Worm (Caenorhabditis elegans): ENCODE data around the gene ztf-9.

DNA sequence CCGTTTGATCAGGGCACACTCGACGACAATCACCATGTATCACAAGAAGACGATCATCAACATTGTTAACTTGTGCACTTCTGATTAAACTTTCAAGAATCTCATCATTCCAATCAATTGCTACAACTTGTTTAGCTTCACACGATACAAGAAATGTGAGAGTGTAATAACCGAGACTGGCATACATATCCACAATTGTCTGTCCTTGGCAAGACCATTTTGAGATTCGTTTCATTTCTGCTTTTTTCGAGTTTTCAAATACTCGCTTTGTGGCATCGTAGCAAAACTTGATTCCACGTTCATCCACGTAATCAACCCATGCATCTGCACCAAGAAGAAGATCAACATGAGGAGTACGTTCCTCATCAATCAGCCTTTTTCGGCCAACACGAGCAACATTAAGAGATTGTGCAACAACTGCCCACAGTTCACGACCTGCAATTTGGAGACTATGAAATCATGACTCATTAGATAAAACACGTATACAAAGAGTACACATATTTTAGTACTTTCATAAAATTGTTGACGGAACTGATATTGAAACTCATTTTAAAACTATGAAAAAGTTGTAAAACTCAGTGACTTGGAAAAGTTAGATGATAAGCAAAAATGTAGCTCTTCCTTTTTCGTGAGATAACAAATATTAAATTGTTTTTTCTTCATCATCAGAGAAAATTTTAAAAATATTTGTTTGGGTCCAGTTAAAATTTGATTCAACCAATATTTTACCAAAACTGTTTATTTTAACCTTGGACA is 20.6 kb upstream of the ztf-9 start:
- TF ChIP-seq snpc-4 (tag; optimal IDR thresholded peaks at IDR 0.05), result no peak
- no peak for TF ChIP-seq pha-4 (tag; optimal IDR thresholded peaks at IDR 0.05)
- no peak for TF ChIP-seq nhr-28 (tag; optimal IDR thresholded peaks at IDR 0.05)
- no peak for TF ChIP-seq lin-13 (tag; optimal IDR thresholded peaks at IDR 0.05)
- TF ChIP-seq unc-39 (tag; optimal IDR thresholded peaks at IDR 0.05), result no peak
- TF ChIP-seq elt-1 (tag; optimal IDR thresholded peaks at IDR 0.05; ENCODE audit: borderline replicate concordance, insufficient read depth), result no peak
- TF ChIP-seq M03D4.4 (tag; optimal IDR thresholded peaks at IDR 0.05), result no peak
- no peak for TF ChIP-seq hlh-1 (tag; optimal IDR thresholded peaks at IDR 0.05)
- TF ChIP-seq unc-62 (GFP tag; optimal IDR thresholded peaks at IDR 0.05), result no peak
- no peak for TF ChIP-seq ztf-11 (tag; optimal IDR thresholded peaks at IDR 0.05)
- TF ChIP-seq sptf-1 (tag; optimal IDR thresholded peaks at IDR 0.05), result no peak
- no peak for TF ChIP-seq ces-1 (GFP tag; optimal IDR thresholded peaks at IDR 0.05)
- no peak for TF ChIP-seq elt-3 (tag; optimal IDR thresholded peaks at IDR 0.05)
- TF ChIP-seq nhr-2 (tag; optimal IDR thresholded peaks at IDR 0.05), result no peak

All from whole organism, mixed stage, embryonic.